Fruit fly (Drosophila melanogaster) whole organism, prepupa: ENCODE data around the gene BckdhA.

Source experiments
- Blimp-1 ChIP-seq: fragments of 200-800 bp; sonication (Bioruptor generic); optimal IDR thresholded peaks from 3 replicates; lab custom pipeline; 2017; ENCODE audit warnings: missing biosample characterization, missing genetic modification characterization, mild to moderate bottlenecking, moderate library complexity, missing genetic modification reagents
- CG10631 ChIP-seq: fragments of 200-800 bp; sonication (Bioruptor generic); optimal IDR thresholded peaks from 2 replicates; lab custom pipeline; 2016; ENCODE audit warnings: missing biosample characterization, missing genetic modification characterization
- CG10669 ChIP-seq: fragments of 200-800 bp; sonication (Bioruptor generic); optimal IDR thresholded peaks from 3 replicates; lab custom pipeline; 2018; ENCODE audit warnings: missing biosample characterization, mild to moderate bottlenecking, missing genetic modification characterization, moderate library complexity
- CG11902 ChIP-seq: fragments of 200-800 bp; sonication (Bioruptor generic); optimal IDR thresholded peaks from 3 replicates; lab custom pipeline; 2016; ENCODE audit warnings: missing biosample characterization, missing genetic modification characterization
- CG15336 ChIP-seq: fragments of 200-800 bp; sonication (Bioruptor generic); IDR thresholded peaks from 2 replicates; pipeline ENCODE4 v1.3.6; 2022; ENCODE audit warnings: missing biosample characterization, missing genetic modification characterization
- CG1621 ChIP-seq: fragments of 200-800 bp; sonication (Bioruptor generic); optimal IDR thresholded peaks from 3 replicates; lab custom pipeline; 2018; ENCODE audit warnings: missing biosample characterization, mild to moderate bottlenecking, missing genetic modification characterization
- CG16779 ChIP-seq: fragments of 200-800 bp; sonication (Bioruptor generic); optimal IDR thresholded peaks from 3 replicates; lab custom pipeline; 2017; ENCODE audit warnings: missing biosample characterization, mild to moderate bottlenecking, missing genetic modification characterization
- CG3032 ChIP-seq: fragments of 200-800 bp; optimal IDR thresholded peaks from 2 replicates; lab custom pipeline; 2019; ENCODE audit warnings: missing biosample characterization, mild to moderate bottlenecking, missing genetic modification characterization, moderate library complexity
- CG32006 ChIP-seq: fragments of 200-800 bp; sonication (Bioruptor generic); optimal IDR thresholded peaks from 3 replicates; lab custom pipeline; 2017; ENCODE audit warnings: missing biosample characterization, mild to moderate bottlenecking, missing genetic modification characterization
- CG34406 ChIP-seq: fragments of 200-800 bp; sonication (Bioruptor generic); optimal IDR thresholded peaks from 3 replicates; lab custom pipeline; 2016; ENCODE audit warnings: missing biosample characterization, missing genetic modification characterization
- CG3919 ChIP-seq: fragments of 200-800 bp; sonication (Bioruptor generic); optimal IDR thresholded peaks from 3 replicates; lab custom pipeline; 2016; ENCODE audit warnings: missing biosample characterization, missing genetic modification characterization
- CG4318 ChIP-seq: fragments of 200-800 bp; sonication (Bioruptor generic); optimal IDR thresholded peaks from 3 replicates; lab custom pipeline; 2017; ENCODE audit warnings: missing biosample characterization, mild to moderate bottlenecking, missing genetic modification characterization
- CG6163 ChIP-seq: fragments of 200-800 bp; sonication (Bioruptor generic); IDR thresholded peaks from 3 replicates; pipeline ENCODE4 v1.3.6; 2022; ENCODE audit warnings: missing biosample characterization, missing genetic modification characterization
- CG6276 ChIP-seq: fragments of 200-800 bp; sonication (Bioruptor generic); optimal IDR thresholded peaks from 2 replicates; lab custom pipeline; 2017; ENCODE audit warnings: missing biosample characterization, mild to moderate bottlenecking, missing genetic modification characterization
- CG6808 ChIP-seq: fragments of 200-800 bp; sonication (Bioruptor generic); optimal IDR thresholded peaks from 3 replicates; lab custom pipeline; 2017; ENCODE audit warnings: missing biosample characterization, missing genetic modification characterization, mild to moderate bottlenecking, moderate library complexity, missing genetic modification reagents
- CG6854 ChIP-seq: fragments of 200-800 bp; sonication (Bioruptor generic); optimal IDR thresholded peaks from 2 replicates; lab custom pipeline; 2017; ENCODE audit warnings: missing biosample characterization, mild to moderate bottlenecking, missing genetic modification characterization
- CG7368 ChIP-seq: fragments of 200-800 bp; sonication (Bioruptor generic); optimal IDR thresholded peaks from 3 replicates; lab custom pipeline; 2016; ENCODE audit warnings: missing biosample characterization, missing genetic modification characterization
- CG8119 ChIP-seq: fragments of 200-800 bp; sonication (Bioruptor generic); IDR thresholded peaks from 3 replicates; pipeline ENCODE4 v1.3.6; 2022; ENCODE audit warnings: missing biosample characterization, missing genetic modification characterization
- CG8319 ChIP-seq: fragments of 200-800 bp; sonication (Bioruptor generic); optimal IDR thresholded peaks from 3 replicates; lab custom pipeline; 2016; ENCODE audit warnings: missing biosample characterization, missing genetic modification characterization
- CG8632 ChIP-seq: fragments of 200-800 bp; sonication (Bioruptor generic); optimal IDR thresholded peaks from 3 replicates; lab custom pipeline; 2016; ENCODE audit warnings: missing biosample characterization, missing genetic modification characterization
- CG9139 ChIP-seq: fragments of 200-800 bp; sonication (Bioruptor generic); optimal IDR thresholded peaks from 3 replicates; lab custom pipeline; 2017; ENCODE audit warnings: missing biosample characterization, mild to moderate bottlenecking, missing genetic modification characterization
- Eip75B ChIP-seq: fragments of 200-800 bp; sonication (Bioruptor generic); optimal IDR thresholded peaks from 3 replicates; lab custom pipeline; 2016; ENCODE audit warnings: missing biosample characterization, missing genetic modification characterization
- Eip78C ChIP-seq: fragments of 200-800 bp; sonication (Bioruptor generic); peaks from one replicate; lab custom pipeline; 2016; ENCODE audit warnings: missing biosample characterization, missing genetic modification characterization
- Eip93F ChIP-seq: fragments of 200-800 bp; sonication (Bioruptor generic); optimal IDR thresholded peaks from 2 replicates; lab custom pipeline; 2016; ENCODE audit warnings: missing biosample characterization, mild to moderate bottlenecking, missing genetic modification characterization
- Ets96B ChIP-seq: fragments of 200-800 bp; optimal IDR thresholded peaks from 2 replicates; lab custom pipeline; 2019; ENCODE audit warnings: missing biosample characterization, mild to moderate bottlenecking, missing genetic modification characterization, moderate library complexity
- Gug ChIP-seq: fragments of 200-800 bp; sonication (Bioruptor generic); IDR thresholded peaks from 2 replicates; pipeline ENCODE4 v1.3.6; 2022; ENCODE audit warnings: missing biosample characterization, missing genetic modification characterization
- Hr39 ChIP-seq: fragments of 200-800 bp; sonication (Bioruptor generic); optimal IDR thresholded peaks from 2 replicates; lab custom pipeline; 2016; ENCODE audit warnings: missing biosample characterization, missing genetic modification characterization
- Hr4 ChIP-seq: fragments of 200-800 bp; sonication (Bioruptor generic); optimal IDR thresholded peaks from 3 replicates; lab custom pipeline; 2016; ENCODE audit warnings: missing biosample characterization, missing genetic modification characterization
- Lpt ChIP-seq: fragments of 200-800 bp; sonication (Bioruptor generic); optimal IDR thresholded peaks from 3 replicates; lab custom pipeline; 2016; ENCODE audit warnings: missing biosample characterization, missing genetic modification characterization
- Met ChIP-seq: fragments of 200-800 bp; sonication (Bioruptor generic); optimal IDR thresholded peaks from 3 replicates; lab custom pipeline; 2016; ENCODE audit warnings: missing biosample characterization, missing genetic modification characterization
- OdsH ChIP-seq: fragments of 200-800 bp; sonication (Bioruptor generic); optimal IDR thresholded peaks from 3 replicates; lab custom pipeline; 2016; ENCODE audit warnings: missing biosample characterization, missing genetic modification characterization
- Smox ChIP-seq: fragments of 200-800 bp; sonication (Bioruptor generic); optimal IDR thresholded peaks from 3 replicates; lab custom pipeline; 2016; ENCODE audit warnings: missing biosample characterization, missing genetic modification characterization
- Sox14 ChIP-seq: fragments of 200-800 bp; sonication (Bioruptor generic); optimal IDR thresholded peaks from 3 replicates; lab custom pipeline; 2016; ENCODE audit warnings: missing biosample characterization, missing genetic modification characterization
- Sox15 ChIP-seq: fragments of 200-800 bp; sonication (Bioruptor generic); optimal IDR thresholded peaks from 3 replicates; lab custom pipeline; 2016; ENCODE audit warnings: missing biosample characterization, missing genetic modification characterization
- achi ChIP-seq: fragments of 200-800 bp; sonication (Bioruptor generic); optimal IDR thresholded peaks from 3 replicates; lab custom pipeline; 2016; ENCODE audit warnings: missing biosample characterization, missing genetic modification characterization
- cyc ChIP-seq: fragments of 200-800 bp; sonication (Bioruptor generic); optimal IDR thresholded peaks from 3 replicates; lab custom pipeline; 2016; ENCODE audit warnings: missing biosample characterization, missing genetic modification characterization
- dac ChIP-seq: fragments of 200-800 bp; sonication (Bioruptor generic); optimal IDR thresholded peaks from 2 replicates; lab custom pipeline; 2017; ENCODE audit warnings: missing biosample characterization, mild to moderate bottlenecking, missing genetic modification characterization
- dsx ChIP-seq: fragments of 200-800 bp; optimal IDR thresholded peaks from 3 replicates; lab custom pipeline; 2019; ENCODE audit warnings: missing biosample characterization, mild to moderate bottlenecking, missing genetic modification characterization, moderate library complexity; ENCODE audit not compliant: poor library complexity, severe bottlenecking
- esn ChIP-seq: fragments of 200-800 bp; sonication (Bioruptor generic); optimal IDR thresholded peaks from 2 replicates; lab custom pipeline; 2016; ENCODE audit warnings: missing biosample characterization, mild to moderate bottlenecking, missing genetic modification characterization, moderate library complexity
- fd59A ChIP-seq: fragments of 200-800 bp; sonication (Bioruptor generic); optimal IDR thresholded peaks from 2 replicates; lab custom pipeline; 2017; ENCODE audit warnings: missing biosample characterization, mild to moderate bottlenecking, missing genetic modification characterization, missing genetic modification reagents
- fd85E ChIP-seq: fragments of 200-800 bp; sonication (Bioruptor generic); optimal IDR thresholded peaks from 3 replicates; lab custom pipeline; 2016; ENCODE audit warnings: missing biosample characterization, missing genetic modification characterization
- net ChIP-seq: fragments of 200-800 bp; sonication (Bioruptor generic); optimal IDR thresholded peaks from 3 replicates; lab custom pipeline; 2016; ENCODE audit warnings: missing biosample characterization, missing genetic modification characterization
- pdm3 ChIP-seq: fragments of 200-800 bp; sonication (Bioruptor generic); optimal IDR thresholded peaks from 3 replicates; lab custom pipeline; 2016; ENCODE audit warnings: missing biosample characterization, missing genetic modification characterization
- spab ChIP-seq: fragments of 200-800 bp; sonication (Bioruptor generic); optimal IDR thresholded peaks from 2 replicates; lab custom pipeline; 2017; ENCODE audit warnings: missing biosample characterization, mild to moderate bottlenecking, missing genetic modification characterization, missing genetic modification reagents
- ss ChIP-seq, 2 experiments: fragments of 200-800 bp; sonication (Bioruptor generic); optimal IDR thresholded peaks; 2 replicates in 1 of 2; 3 replicates in 1 of 2; lab custom pipeline; 2017 to 2018; ENCODE audit warnings: mild to moderate bottlenecking in 2 of 2, missing biosample characterization in 2 of 2, missing genetic modification characterization in 2 of 2, moderate library complexity in 1 of 2
- svp ChIP-seq: fragments of 200-800 bp; sonication (Bioruptor generic); peaks from one replicate; lab custom pipeline; 2016; ENCODE audit warnings: missing biosample characterization, missing genetic modification characterization
- vri ChIP-seq: fragments of 200-800 bp; sonication (Bioruptor generic); optimal IDR thresholded peaks from 3 replicates; lab custom pipeline; 2016; ENCODE audit warnings: missing biosample characterization, mild to moderate bottlenecking, missing genetic modification characterization

BckdhA gene

dm6 chr3R:9550265-9551012, 5.1 kb upstream of the BckdhA start (continued):
- TF ChIP-seq CG8319: no peak
- no peak for TF ChIP-seq pdm3
- TF ChIP-seq CG8119 (GFP tag; lab: Robert Waterston, UW): no peak
- no peak for TF ChIP-seq CG1621 (tag; lab: Kevin White, UChicago)
- TF ChIP-seq Ets96B: peak; percentile 5
- no peak for TF ChIP-seq OdsH
- TF ChIP-seq achi (GFP tag; lab: Kevin White, UChicago): no peak
- TF ChIP-seq vri (GFP tag; lab: Kevin White, UChicago): peak; percentile 70
- TF ChIP-seq CG8632 (GFP tag; lab: Kevin White, UChicago): peak; percentile 10
- TF ChIP-seq fd59A: no peak
- peak; percentile 45 for TF ChIP-seq Sox14
- no peak for TF ChIP-seq Hr4
- no peak for TF ChIP-seq Met
- TF ChIP-seq ss (GFP tag; optimal IDR thresholded peaks at IDR 0.05; lab: Kevin White, UChicago): peak in 1 of 2 experiments; percentile 25
- TF ChIP-seq net (GFP tag; lab: Kevin White, UChicago): peak; percentile 26
- TF ChIP-seq CG7368 (GFP tag; lab: Kevin White, UChicago): no peak
- TF ChIP-seq CG34406 (GFP tag; lab: Kevin White, UChicago): no peak
- peak; percentile 36 for TF ChIP-seq CG9139 (GFP tag; lab: Kevin White, UChicago)
- TF ChIP-seq esn (GFP tag; lab: Kevin White, UChicago): no peak
- TF ChIP-seq Gug (GFP tag; lab: Robert Waterston, UW): no peak
- TF ChIP-seq svp: peak; percentile 78
- TF ChIP-seq CG3919 (GFP tag; lab: Kevin White, UChicago): peak; percentile 23
- TF ChIP-seq fd85E (GFP tag; lab: Kevin White, UChicago): no peak
- peak; percentile 79 for TF ChIP-seq dsx (GFP tag; lab: Kevin White, UChicago)

- peak; percentile 45 for TF ChIP-seq CG16779
- TF ChIP-seq dsx (GFP tag; lab: Kevin White, UChicago): peak; percentile 51
- TF ChIP-seq CG9139 (GFP tag; lab: Kevin White, UChicago): peak; percentile 70
- no peak for TF ChIP-seq dac (GFP tag; lab: Kevin White, UChicago)
- peak; percentile 79 for TF ChIP-seq Eip78C (GFP tag; lab: Kevin White, UChicago)
- peak; percentile 23 for TF ChIP-seq OdsH
- TF ChIP-seq Blimp-1 (GFP tag; lab: Kevin White, UChicago): peak; percentile 17
- no peak for TF ChIP-seq Eip93F (GFP tag; lab: Kevin White, UChicago)
- peak; percentile 20 for TF ChIP-seq CG3032 (tag; lab: Kevin White, UChicago)
- peak; percentile 88 for TF ChIP-seq CG6854
- TF ChIP-seq CG11902 (GFP tag; lab: Kevin White, UChicago): no peak
- TF ChIP-seq CG6276: peak; percentile 42
- TF ChIP-seq spab (GFP tag; lab: Kevin White, UChicago): no peak
- no peak for TF ChIP-seq Smox
- no peak for TF ChIP-seq Hr39 (GFP tag; lab: Kevin White, UChicago)
- peak; percentile 68 for TF ChIP-seq CG6808 (GFP tag; lab: Kevin White, UChicago)
- peak; percentile 17 for TF ChIP-seq CG34406 (GFP tag; lab: Kevin White, UChicago)
- peak; percentile 42 for TF ChIP-seq CG32006 (GFP tag; lab: Kevin White, UChicago)
- peak; percentile 31 for TF ChIP-seq esn (GFP tag; lab: Kevin White, UChicago)
- peak; percentile 34 for TF ChIP-seq Eip75B (GFP tag; lab: Kevin White, UChicago)
- no peak for TF ChIP-seq CG4318 (GFP tag; lab: Kevin White, UChicago)
- TF ChIP-seq Hr4: no peak
- no peak for TF ChIP-seq Sox15
- no peak for TF ChIP-seq cyc (GFP tag; lab: Kevin White, UChicago)
- no peak for TF ChIP-seq Lpt
- no peak for TF ChIP-seq CG15336 (GFP tag; lab: Robert Waterston, UW)
- TF ChIP-seq CG10631 (GFP tag; lab: Kevin White, UChicago): no peak
- TF ChIP-seq achi (GFP tag; lab: Kevin White, UChicago): peak; percentile 44
- TF ChIP-seq CG10669 (GFP tag; lab: Kevin White, UChicago): peak; percentile 41
- TF ChIP-seq CG6163 (GFP tag; lab: Robert Waterston, UW): no peak
- peak; percentile 36 for TF ChIP-seq Met
- TF ChIP-seq Gug (GFP tag; lab: Robert Waterston, UW): no peak
- TF ChIP-seq svp: peak; percentile 98
- TF ChIP-seq ss (GFP tag; optimal IDR thresholded peaks at IDR 0.05; lab: Kevin White, UChicago): peak; percentile 80 to 82
- TF ChIP-seq Ets96B: no peak
- no peak for TF ChIP-seq CG8319
Observed at dm6 chr3R:9551013-9551658, 4.4 kb upstream of the BckdhA start.
